Fruit fly (Drosophila melanogaster): Measurements from ENCODE around the gene CG31266.

CG31266 gene

dm6 chr3R:17137593-17137992 is 5.1 kb downstream of the CG31266 start, which contains the start of gene CG5255:
CG5255 (plus strand) TSS chr3R:17137893.
- TF ChIP-seq N (GFP tag; optimal IDR thresholded peaks at IDR 0.05) (no peak), pan (optimal IDR thresholded peaks at IDR 0.05) (no peak), CG9705 (GFP tag; optimal IDR thresholded peaks at IDR 0.05) (no peak), woc (GFP tag; optimal IDR thresholded peaks at IDR 0.05) (no peak), Hnf4 (GFP tag; optimal IDR thresholded peaks at IDR 0.05) (no peak), sv (GFP tag; optimal IDR thresholded peaks at IDR 0.05) (no peak), tai (GFP tag; optimal IDR thresholded peaks at IDR 0.05) (no peak), Abd-B (GFP tag; optimal IDR thresholded peaks at IDR 0.05) (no peak), CG32264 (GFP tag; optimal IDR thresholded peaks at IDR 0.05) (no peak), br (GFP tag; optimal IDR thresholded peaks at IDR 0.05) (no peak), foxo (GFP tag; optimal IDR thresholded peaks at IDR 0.05) (no peak), usp (GFP tag; optimal IDR thresholded peaks at IDR 0.05) (no peak), brk (GFP tag; optimal IDR thresholded peaks at IDR 0.05) (no peak), ey (GFP tag; optimal IDR thresholded peaks at IDR 0.05) (no peak)

- no peak for TF ChIP-seq fru (GFP tag; optimal IDR thresholded peaks at IDR 0.05)
- no peak for TF ChIP-seq pan (optimal IDR thresholded peaks at IDR 0.05)
- no peak for TF ChIP-seq HLH106 (tag; optimal IDR thresholded peaks at IDR 0.05)
- no peak for TF ChIP-seq sv (GFP tag; optimal IDR thresholded peaks at IDR 0.05)
- TF ChIP-seq tai (GFP tag; optimal IDR thresholded peaks at IDR 0.05) = no peak
- no peak for TF ChIP-seq CG32264 (GFP tag; optimal IDR thresholded peaks at IDR 0.05)
- no peak for TF ChIP-seq Hr83 (GFP tag; optimal IDR thresholded peaks at IDR 0.05; ENCODE audit: poor library complexity, severe bottlenecking)
Observed at dm6 chr3R:17138699-17139098, 6.2 kb downstream of the CG31266 start, which contains the start of gene CG5265. CG5265 (plus strand) TSS chr3R:17138999.

- TF ChIP-seq foxo (GFP tag; optimal IDR thresholded peaks at IDR 0.05) (no peak), dmrt93B (GFP tag; optimal IDR thresholded peaks at IDR 0.05) (no peak)
Observed at dm6 chr3R:17142304-17142703, 9.8 kb downstream of the CG31266 start, which contains the start of gene TwdlW. TwdlW (minus strand) TSS chr3R:17142404.

- TF ChIP-seq rgr (GFP tag; optimal IDR thresholded peaks at IDR 0.05) (peak; percentile 21), Jra (GFP tag; optimal IDR thresholded peaks at IDR 0.05) (no peak), dsf (GFP tag; optimal IDR thresholded peaks at IDR 0.05; ENCODE audit: borderline replicate concordance) (no peak), Dfd (GFP tag; optimal IDR thresholded peaks at IDR 0.05) (no peak), woc (GFP tag; optimal IDR thresholded peaks at IDR 0.05) (no peak), Rel (GFP tag; optimal IDR thresholded peaks at IDR 0.05) (no peak), Rel (tag; optimal IDR thresholded peaks at IDR 0.05) (peak; percentile 81), HLH106 (tag; optimal IDR thresholded peaks at IDR 0.05) (no peak), Vsx2 (GFP tag; optimal IDR thresholded peaks at IDR 0.05; ENCODE audit: partially characterized antibody) (no peak), tai (GFP tag; optimal IDR thresholded peaks at IDR 0.05) (no peak), h (GFP tag; optimal IDR thresholded peaks at IDR 0.05) (peak; percentile 32)
Observed at dm6 chr3R:17147647-17148244, 15.3 kb downstream of the CG31266 start.

dm6 chr3R:17149080-17149746 is 16.8 kb downstream of the CG31266 start, which contains the start of the genes m-cup and Det:
m-cup (minus strand) TSS chr3R:17149412.
Det (plus strand) TSS chr3R:17149667.
- no peak for TF ChIP-seq woc (GFP tag; optimal IDR thresholded peaks at IDR 0.05)
- TF ChIP-seq usp (GFP tag; optimal IDR thresholded peaks at IDR 0.05) = no peak
- no peak for TF ChIP-seq Dif (GFP tag; optimal IDR thresholded peaks at IDR 0.05; ENCODE audit: partially characterized antibody)
- TF ChIP-seq sage (GFP tag; optimal IDR thresholded peaks at IDR 0.05) = peak; percentile 21
- TF ChIP-seq lola (GFP tag; optimal IDR thresholded peaks at IDR 0.05) = no peak
- TF ChIP-seq Vsx2 (GFP tag; optimal IDR thresholded peaks at IDR 0.05; ENCODE audit: partially characterized antibody) = no peak
- TF ChIP-seq dsf (GFP tag; optimal IDR thresholded peaks at IDR 0.05; ENCODE audit: borderline replicate concordance) = no peak
- TF ChIP-seq rgr (GFP tag; optimal IDR thresholded peaks at IDR 0.05) = peak; percentile 20
- no peak for TF ChIP-seq Dfd (GFP tag; optimal IDR thresholded peaks at IDR 0.05)
- TF ChIP-seq jim (GFP tag; optimal IDR thresholded peaks at IDR 0.05) = no peak
- no peak for TF ChIP-seq GATAd (GFP tag; optimal IDR thresholded peaks at IDR 0.05)
- TF ChIP-seq N (GFP tag; optimal IDR thresholded peaks at IDR 0.05) = no peak
- no peak for TF ChIP-seq tai (GFP tag; optimal IDR thresholded peaks at IDR 0.05)
- TF ChIP-seq Sp1 (GFP tag; optimal IDR thresholded peaks at IDR 0.05) = no peak
- TF ChIP-seq dl (GFP tag; optimal IDR thresholded peaks at IDR 0.05; ENCODE audit: insufficient read depth in 1 of 2, partially characterized antibody in 2 of 2) = no peak
- no peak for TF ChIP-seq psq (GFP tag; optimal IDR thresholded peaks at IDR 0.05)
- TF ChIP-seq pan (optimal IDR thresholded peaks at IDR 0.05) = no peak
- peak; percentile 42 for TF ChIP-seq Hr83 (GFP tag; optimal IDR thresholded peaks at IDR 0.05; ENCODE audit: poor library complexity, severe bottlenecking)
- peak; percentile 16 for TF ChIP-seq ey (GFP tag; optimal IDR thresholded peaks at IDR 0.05)
- TF ChIP-seq CG9705 (GFP tag; optimal IDR thresholded peaks at IDR 0.05) = peak; percentile 10
- TF ChIP-seq CG32264 (GFP tag; optimal IDR thresholded peaks at IDR 0.05) = no peak
- no peak for TF ChIP-seq Hr78 (GFP tag; optimal IDR thresholded peaks at IDR 0.05)
- TF ChIP-seq br (GFP tag; optimal IDR thresholded peaks at IDR 0.05) = no peak
- TF ChIP-seq HLH106 (tag; optimal IDR thresholded peaks at IDR 0.05) = peak; percentile 21
- no peak for TF ChIP-seq dmrt93B (GFP tag; optimal IDR thresholded peaks at IDR 0.05)
- no peak for TF ChIP-seq OdsH (GFP tag; optimal IDR thresholded peaks at IDR 0.05)
- peak; percentile 25 for TF ChIP-seq h (GFP tag; optimal IDR thresholded peaks at IDR 0.05)
- no peak for TF ChIP-seq Rel (GFP tag; optimal IDR thresholded peaks at IDR 0.05)
- peak; percentile 38 for TF ChIP-seq Rel (tag; optimal IDR thresholded peaks at IDR 0.05)
- peak; percentile 29 for TF ChIP-seq fru (GFP tag; optimal IDR thresholded peaks at IDR 0.05)
- no peak for TF ChIP-seq Mio (GFP tag; optimal IDR thresholded peaks at IDR 0.05)

All from whole organism, wandering third instar larva.